Fruit fly (Drosophila melanogaster): ENCODE results near the gene CG18641.

Gene CG18641

DNA sequence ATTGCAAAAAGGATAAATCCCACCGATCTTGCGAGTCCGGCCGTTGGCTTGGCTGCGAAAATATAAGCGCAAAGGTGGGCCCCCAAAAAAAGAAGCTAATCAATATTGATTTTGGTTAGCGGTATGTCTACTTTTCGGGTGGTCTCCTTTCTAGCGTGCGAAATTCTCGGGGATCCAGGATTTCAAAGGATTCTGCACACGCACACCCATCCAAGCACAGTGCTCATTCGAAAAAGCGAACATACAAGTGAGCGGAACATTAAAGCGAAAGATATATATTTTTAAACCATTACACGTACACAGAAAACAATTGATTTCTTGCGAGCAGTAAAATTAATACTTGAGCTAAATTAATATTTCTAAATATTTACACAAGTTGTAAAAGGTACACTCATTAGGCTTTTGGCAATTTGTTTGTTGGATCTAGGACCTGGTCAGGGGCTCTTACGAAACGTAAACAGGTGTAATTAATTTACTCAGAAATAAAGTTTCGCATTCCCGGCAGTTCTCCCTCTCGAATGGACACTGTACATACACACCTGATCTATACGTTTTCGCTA is 49.4 kb downstream of the CG18641 start:
- no peak for TF ChIP-seq Mad (GFP tag; optimal IDR thresholded peaks at IDR 0.05)
- TF ChIP-seq prd (optimal IDR thresholded peaks at IDR 0.05): no peak
- peak; percentile 25; the same call in 1 of the 3 replicates for TF ChIP-seq prd (GFP tag; IDR thresholded peaks at IDR 0.05)
- TF ChIP-seq stwl (tag; optimal IDR thresholded peaks at IDR 0.05): no peak
- no peak for TF ChIP-seq Hr39 (optimal IDR thresholded peaks at IDR 0.05)
- TF ChIP-seq Asciz (GFP tag; optimal IDR thresholded peaks at IDR 0.05): no peak
- TF ChIP-seq CG30020 (tag; optimal IDR thresholded peaks at IDR 0.05): no peak
- no peak for TF ChIP-seq Usf (GFP tag; optimal IDR thresholded peaks at IDR 0.05)
- TF ChIP-seq pb (GFP tag; optimal IDR thresholded peaks at IDR 0.05): no peak
- no peak for TF ChIP-seq Ets97D (GFP tag; optimal IDR thresholded peaks at IDR 0.05)
- no peak for TF ChIP-seq sna (GFP tag; IDR thresholded peaks at IDR 0.05; ENCODE audit: partially characterized antibody)
- TF ChIP-seq CG2199 (GFP tag; IDR thresholded peaks at IDR 0.05): no peak
- 0 out of 3 replicates have a peak, but pooled peaks have one; percentile 19 for TF ChIP-seq CG34422 (GFP tag; IDR thresholded peaks at IDR 0.05)
- no peak for TF ChIP-seq knrl (GFP tag; IDR thresholded peaks at IDR 0.05; ENCODE audit: partially characterized antibody)
- TF ChIP-seq Ptx1 (GFP tag; IDR thresholded peaks at IDR 0.05): no peak
- TF ChIP-seq Chrac-16 (GFP tag; optimal IDR thresholded peaks at IDR 0.05): no peak
- no peak for TF ChIP-seq CG17802 (tag; optimal IDR thresholded peaks at IDR 0.05)
- no peak for TF ChIP-seq H15 (GFP tag; IDR thresholded peaks at IDR 0.05)
- TF ChIP-seq lab (GFP tag; optimal IDR thresholded peaks at IDR 0.05): no peak
- no peak for TF ChIP-seq CG4617 (GFP tag; optimal IDR thresholded peaks at IDR 0.05; ENCODE audit: borderline replicate concordance)
- 0 out of 2 replicates have a peak, but pooled peaks have one; percentile 11 for TF ChIP-seq onecut (GFP tag; IDR thresholded peaks at IDR 0.05)
- peak; percentile 36 for TF ChIP-seq CG15479 (GFP tag; optimal IDR thresholded peaks at IDR 0.05)
- TF ChIP-seq Scr (GFP tag; IDR thresholded peaks at IDR 0.05; ENCODE audit: partially characterized antibody): no peak
- TF ChIP-seq Awh (GFP tag; IDR thresholded peaks at IDR 0.05): no peak
- TF ChIP-seq BtbVII (GFP tag; optimal IDR thresholded peaks at IDR 0.05): peak; percentile 41
- TF ChIP-seq CG1233 (GFP tag; optimal IDR thresholded peaks at IDR 0.05): no peak
- no peak for TF ChIP-seq CG8290 (GFP tag; optimal IDR thresholded peaks at IDR 0.05)
- TF ChIP-seq CG8290 (tag; optimal IDR thresholded peaks at IDR 0.05): no peak
- TF ChIP-seq gt (GFP tag; IDR thresholded peaks at IDR 0.05): no peak
- TF ChIP-seq dm (GFP tag; optimal IDR thresholded peaks at IDR 0.05): no peak
- TF ChIP-seq pfk (GFP tag; optimal IDR thresholded peaks at IDR 0.05): no peak
- 0 out of 2 replicates have a peak, but pooled peaks have one; percentile 19 for TF ChIP-seq seq (GFP tag; IDR thresholded peaks at IDR 0.05)
- TF ChIP-seq CG18262 (tag; optimal IDR thresholded peaks at IDR 0.05): peak; percentile 11
- TF ChIP-seq twi (tag; optimal IDR thresholded peaks at IDR 0.05): no peak
- TF ChIP-seq Dref (GFP tag; IDR thresholded peaks at IDR 0.05): no peak
- TF ChIP-seq Blimp-1 (GFP tag; optimal IDR thresholded peaks at IDR 0.05): no peak
- no peak for TF ChIP-seq ci (GFP tag; IDR thresholded peaks at IDR 0.05)
- TF ChIP-seq wdn (GFP tag; IDR thresholded peaks at IDR 0.05): no peak
- TF ChIP-seq Atf6 (GFP tag; IDR thresholded peaks at IDR 0.05): 0 out of 2 replicates have a peak, but pooled peaks have one; percentile 24
- TF ChIP-seq Med (GFP tag): peak; percentile 60
- TF ChIP-seq CG9215 (GFP tag; IDR thresholded peaks at IDR 0.05): no peak
- TF ChIP-seq kni (GFP tag; optimal IDR thresholded peaks at IDR 0.05): no peak
- TF ChIP-seq sens (GFP tag): peak; percentile 80
- peak; percentile 24; the same call in 1 of the 2 replicates for TF ChIP-seq sisA (GFP tag; IDR thresholded peaks at IDR 0.05)
- TF ChIP-seq gcm2 (GFP tag; optimal IDR thresholded peaks at IDR 0.05): no peak
- TF ChIP-seq unpg (GFP tag; optimal IDR thresholded peaks at IDR 0.05): no peak
- no peak for TF ChIP-seq CG10654 (GFP tag; optimal IDR thresholded peaks at IDR 0.05)
- no peak for TF ChIP-seq CG8359 (GFP tag; optimal IDR thresholded peaks at IDR 0.05; ENCODE audit: borderline replicate concordance)
- TF ChIP-seq CG30403 (GFP tag; optimal IDR thresholded peaks at IDR 0.05): no peak
- TF ChIP-seq gce (GFP tag; IDR thresholded peaks at IDR 0.05): 0 out of 3 replicates have a peak, but pooled peaks have one; percentile 12
- TF ChIP-seq tx (GFP tag; optimal IDR thresholded peaks at IDR 0.05): no peak
- no peak for TF ChIP-seq sqz (GFP tag; optimal IDR thresholded peaks at IDR 0.05)

All from whole organism, embryonic.